Worm (Caenorhabditis elegans) whole organism, mixed stage, embryonic: ENCODE measurements around the gene nlp-66.

Experiments used
- hlh-1 ChIP-seq: fragments of 150-350 bp; optimal IDR thresholded peaks from 2 replicates; lab custom pipeline; 2014; ENCODE audit warnings: missing biosample characterization, missing genetic modification reagents, missing genetic modification characterization
- lsy-2 ChIP-seq: fragments of 150-350 bp; optimal IDR thresholded peaks from 2 replicates; lab custom pipeline; 2014; ENCODE audit warnings: missing biosample characterization, missing genetic modification characterization
- mls-2 ChIP-seq: sonication (generic microtip); optimal IDR thresholded peaks from 2 replicates; lab custom pipeline; 2016; ENCODE audit warnings: mild to moderate bottlenecking, missing genetic modification characterization, moderate library complexity, missing compliant biosample characterization
- nhr-76 ChIP-seq: sonication (generic microtip); optimal IDR thresholded peaks from 2 replicates; lab custom pipeline; 2017; ENCODE audit warnings: missing biosample characterization, missing genetic modification characterization
- unc-120 ChIP-seq: sonication (generic microtip); optimal IDR thresholded peaks from 2 replicates; lab custom pipeline; 2017; ENCODE audit warnings: missing genetic modification characterization, missing compliant biosample characterization; ENCODE audit not compliant: poor library complexity, severe bottlenecking
- zip-8 ChIP-seq: fragments of 150-350 bp; optimal IDR thresholded peaks from 2 replicates; lab custom pipeline; 2014; ENCODE audit warnings: missing biosample characterization, missing genetic modification characterization
- ztf-11 ChIP-seq: fragments of 150-350 bp; optimal IDR thresholded peaks from 2 replicates; lab custom pipeline; 2014; ENCODE audit warnings: missing biosample characterization, missing genetic modification characterization

- TF ChIP-seq unc-120 (tag; lab: Kevin White, UChicago) (no peak), ztf-11 (no peak), lsy-2 (tag; lab: Kevin White, UChicago) (no peak), zip-8 (tag; lab: Kevin White, UChicago) (no peak), nhr-76 (no peak), mls-2 (tag; lab: Kevin White, UChicago) (no peak), hlh-1 (tag; lab: Kevin White, UChicago) (no peak)
Measured at ce11 chrX:11097343-11097742, 19.3 kb downstream of the nlp-66 start.
